Worm (Caenorhabditis elegans): Measurements from ENCODE around the gene F14F8.9.

DNA sequence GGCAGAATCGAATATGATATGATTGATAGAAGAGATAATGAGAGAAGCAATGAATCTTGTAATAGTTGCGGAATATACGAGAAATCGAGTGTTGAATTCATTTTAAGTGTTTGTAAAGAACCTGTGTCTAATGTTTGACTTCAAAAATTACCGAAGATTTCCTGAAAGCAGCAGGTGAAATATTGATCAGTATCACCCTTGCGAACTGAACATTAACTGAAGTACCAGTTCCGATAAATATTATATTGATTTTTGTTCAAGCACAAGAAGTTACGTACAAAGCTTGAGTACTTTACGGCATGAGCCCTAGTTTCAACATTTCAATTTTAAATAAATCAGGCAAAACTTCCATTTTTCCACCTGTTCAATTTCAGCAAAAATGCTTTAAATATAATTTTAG lies 10.9 kb upstream of the F14F8.9 start, which contains the start of gene srz-103:
- TF ChIP-seq Y55F3AM.14 (GFP tag; optimal IDR thresholded peaks at IDR 0.05) (no peak), unc-62 (GFP tag; optimal IDR thresholded peaks at IDR 0.05) (no peak), nhr-237 (tag; optimal IDR thresholded peaks at IDR 0.05) (no peak), lin-39 (tag; optimal IDR thresholded peaks at IDR 0.05) (no peak), elt-1 (tag; optimal IDR thresholded peaks at IDR 0.05) (no peak), nhr-77 (tag; optimal IDR thresholded peaks at IDR 0.05) (no peak), aly-2 (tag; optimal IDR thresholded peaks at IDR 0.05) (no peak), lsy-2 (tag; optimal IDR thresholded peaks at IDR 0.05) (no peak), egl-27 (tag; optimal IDR thresholded peaks at IDR 0.05) (no peak), lin-13 (GFP tag; optimal IDR thresholded peaks at IDR 0.05) (no peak), ceh-82 (tag; optimal IDR thresholded peaks at IDR 0.05) (no peak)
